Fruit fly (Drosophila melanogaster): ENCODE measurements around the gene CG34367.

Gene CG34367

dm6 chr2L:10303786-10304185, 49.9 kb downstream of the CG34367 start, which contains the start of gene nmd (continued):
- TF ChIP-seq Gsc (GFP tag; IDR thresholded peaks at IDR 0.05) (no peak), CG10654 (GFP tag; optimal IDR thresholded peaks at IDR 0.05) (peak; percentile 3), slbo (GFP tag; IDR thresholded peaks at IDR 0.05) (peak; percentile 35; the same call in 1 of the 2 replicates), TFAM (GFP tag; optimal IDR thresholded peaks at IDR 0.05) (no peak), CG7963 (GFP tag; IDR thresholded peaks at IDR 0.05; ENCODE audit: partially characterized antibody) (no peak), CG17328 (GFP tag; IDR thresholded peaks at IDR 0.05) (no peak; the same call in 1 of the 2 replicates), CG7786 (GFP tag; optimal IDR thresholded peaks at IDR 0.05) (no peak), CG10979 (tag; optimal IDR thresholded peaks at IDR 0.05) (peak; percentile 7), toy (GFP tag; IDR thresholded peaks at IDR 0.05) (no peak), Chrac-16 (GFP tag; optimal IDR thresholded peaks at IDR 0.05) (peak; percentile 12), CG15601 (tag; optimal IDR thresholded peaks at IDR 0.05) (peak; percentile 23), Elba2 (GFP tag; optimal IDR thresholded peaks at IDR 0.05) (peak; percentile 64), CG10321 (GFP tag; IDR thresholded peaks at IDR 0.05) (0 out of 2 replicates have a peak, but pooled peaks have one; percentile 21), CG2678 (tag; optimal IDR thresholded peaks at IDR 0.05) (peak; percentile 6), E2f2 (GFP tag; IDR thresholded peaks at IDR 0.05) (peak; percentile 35; the same call in 1 of the 2 replicates), so (GFP tag; IDR thresholded peaks at IDR 0.05) (no peak), lab (GFP tag; optimal IDR thresholded peaks at IDR 0.05) (no peak), CG17359 (tag; optimal IDR thresholded peaks at IDR 0.05) (no peak), trh (GFP tag; optimal IDR thresholded peaks at IDR 0.05) (no peak), CG13123 (GFP tag; optimal IDR thresholded peaks at IDR 0.05) (no peak), CG17385 (GFP tag; optimal IDR thresholded peaks at IDR 0.05) (peak; percentile 91), CG14667 (GFP tag; IDR thresholded peaks at IDR 0.05) (no peak), jumu (GFP tag; optimal IDR thresholded peaks at IDR 0.05) (no peak), schlank (tag; optimal IDR thresholded peaks at IDR 0.05) (no peak), org-1 (GFP tag; optimal IDR thresholded peaks at IDR 0.05) (no peak), CG1603 (tag; optimal IDR thresholded peaks at IDR 0.05) (peak; percentile 63), CG2889 (GFP tag; IDR thresholded peaks at IDR 0.05) (no peak), fd102C (GFP tag; optimal IDR thresholded peaks at IDR 0.05) (no peak), Sry-δ (GFP tag; optimal IDR thresholded peaks at IDR 0.05) (peak; percentile 47), CG10147 (GFP tag; optimal IDR thresholded peaks at IDR 0.05) (no peak), pita (GFP tag; optimal IDR thresholded peaks at IDR 0.05) (no peak), twi (tag; optimal IDR thresholded peaks at IDR 0.05) (no peak), CG3995 (GFP tag; optimal IDR thresholded peaks at IDR 0.05) (no peak), CG3847 (GFP tag; IDR thresholded peaks at IDR 0.05) (peak; percentile 72), luna (GFP tag; optimal IDR thresholded peaks at IDR 0.05) (no peak), CG16779 (GFP tag; IDR thresholded peaks at IDR 0.05) (no peak), Dfd (GFP tag; optimal IDR thresholded peaks at IDR 0.05) (no peak), pum (GFP tag; optimal IDR thresholded peaks at IDR 0.05) (no peak), CG8924 (tag; optimal IDR thresholded peaks at IDR 0.05) (no peak), Hand (GFP tag; optimal IDR thresholded peaks at IDR 0.05) (no peak), Atf-2 (GFP tag; optimal IDR thresholded peaks at IDR 0.05) (no peak), unc-4 (GFP tag; IDR thresholded peaks at IDR 0.05; ENCODE audit: partially characterized antibody) (peak; percentile 30; the same call in 1 of the 2 replicates), CG6854 (GFP tag; optimal IDR thresholded peaks at IDR 0.05) (no peak), Sox102F (GFP tag; optimal IDR thresholded peaks at IDR 0.05) (no peak), zf30C (GFP tag; optimal IDR thresholded peaks at IDR 0.05) (no peak), ci (GFP tag; IDR thresholded peaks at IDR 0.05) (no peak), lola (GFP tag; optimal IDR thresholded peaks at IDR 0.05) (no peak), CG9876 (GFP tag; optimal IDR thresholded peaks at IDR 0.05) (no peak), CG3281 (GFP tag; optimal IDR thresholded peaks at IDR 0.05) (no peak), nau (GFP tag; optimal IDR thresholded peaks at IDR 0.05) (no peak), CG11560 (tag; IDR thresholded peaks at IDR 0.05) (no peak)

Measured in whole organism, embryonic.